Worm (Caenorhabditis elegans): ENCODE data around the gene unc-68.

DNA sequence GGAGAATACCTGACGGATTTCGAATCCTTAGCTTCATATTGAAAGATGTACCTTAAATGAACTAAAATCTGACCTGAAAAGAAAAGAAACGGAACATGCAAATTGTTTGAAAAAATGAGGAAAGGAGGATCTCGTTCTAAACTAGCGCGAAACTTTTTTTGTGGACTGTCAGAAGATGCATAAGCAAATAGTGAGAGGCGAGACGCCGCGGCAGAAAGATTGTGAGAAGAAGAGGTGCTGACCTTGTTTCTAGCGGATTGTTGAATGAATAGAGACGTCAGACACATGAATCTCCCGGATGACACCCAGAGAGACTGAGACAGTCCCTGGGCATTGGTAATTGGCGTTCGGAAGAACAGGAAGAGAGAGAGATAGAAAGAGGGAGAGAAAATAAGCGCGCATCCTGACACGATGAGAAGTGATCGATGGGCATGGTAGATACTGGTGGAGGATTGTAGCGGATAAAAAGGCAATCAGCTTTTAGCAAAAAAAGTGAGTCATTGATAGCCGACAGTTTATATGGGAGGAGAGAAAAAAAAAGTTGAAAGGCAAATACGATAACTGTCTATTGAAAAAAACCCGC, 41.2 kb upstream of the unc-68 start, which contains the start of gene ptr-15:
- no peak for TF ChIP-seq pha-4 (tag; optimal IDR thresholded peaks at IDR 0.05)
- TF ChIP-seq madf-6 (GFP tag; IDR thresholded peaks at IDR 0.05): no peak
- no peak for TF ChIP-seq snpc-3.4 (tag; optimal IDR thresholded peaks at IDR 0.05)
- no peak for TF ChIP-seq xnd-1 (tag; optimal IDR thresholded peaks at IDR 0.05)
